Fruit fly (Drosophila melanogaster) whole organism, embryonic: ENCODE results near the gene inaE.

Experiments
- Aef1 ChIP-seq: fragments of 200-800 bp; sonication (Bioruptor generic); IDR thresholded peaks from 3 replicates; pipeline ENCODE4 v1.3.6; 2022; ENCODE audit warnings: missing biosample characterization, missing genetic modification characterization
- Atf-2 ChIP-seq: fragments of 200-800 bp; sonication (Bioruptor generic); optimal IDR thresholded peaks from 2 replicates; lab custom pipeline; 2016; ENCODE audit warnings: missing biosample characterization, missing genetic modification characterization
- Atf6 ChIP-seq: fragments of 200-800 bp; sonication (Bioruptor generic); IDR thresholded peaks from 2 replicates; pipeline ENCODE4 v1.3.6; 2022; ENCODE audit warnings: missing biosample characterization, missing genetic modification characterization
- B-H2 ChIP-seq: fragments of 200-800 bp; sonication (Bioruptor generic); optimal IDR thresholded peaks from 2 replicates; lab custom pipeline; 2018; ENCODE audit warnings: missing biosample characterization, mild to moderate bottlenecking, missing genetic modification characterization
- CG10462 ChIP-seq: fragments of 200-800 bp; sonication (Bioruptor generic); optimal IDR thresholded peaks from 2 replicates; lab custom pipeline; 2016; ENCODE audit warnings: missing biosample characterization, missing genetic modification characterization
- CG12391 ChIP-seq: fragments of 200-800 bp; sonication (Bioruptor generic); optimal IDR thresholded peaks from 3 replicates; lab custom pipeline; 2018; ENCODE audit warnings: missing biosample characterization, mild to moderate bottlenecking, missing genetic modification characterization, moderate library complexity
- CG14441 ChIP-seq: fragments of 200-800 bp; sonication (Bioruptor generic); IDR thresholded peaks from 2 replicates; pipeline ENCODE4 v1.3.6; 2022; ENCODE audit warnings: missing biosample characterization, missing genetic modification characterization
- CG15514 ChIP-seq: fragments of 200-800 bp; sonication (Bioruptor generic); optimal IDR thresholded peaks from 3 replicates; lab custom pipeline; 2017; ENCODE audit warnings: missing biosample characterization, missing genetic modification characterization, mild to moderate bottlenecking, moderate library complexity, missing genetic modification reagents
- CG17568 ChIP-seq: fragments of 200-800 bp; sonication (Bioruptor generic); optimal IDR thresholded peaks from 2 replicates; lab custom pipeline; 2018; ENCODE audit warnings: missing biosample characterization, mild to moderate bottlenecking, missing genetic modification characterization, moderate library complexity
- CG17829 ChIP-seq: fragments of 200-800 bp; optimal IDR thresholded peaks from 2 replicates; lab custom pipeline; 2019; ENCODE audit warnings: missing biosample characterization, mild to moderate bottlenecking, missing genetic modification characterization, moderate library complexity
- CG17912 ChIP-seq: fragments of 200-800 bp; sonication (Bioruptor generic); optimal IDR thresholded peaks from 2 replicates; lab custom pipeline; 2018; ENCODE audit warnings: missing biosample characterization, mild to moderate bottlenecking, missing genetic modification characterization
- CG33557 ChIP-seq: fragments of 200-800 bp; sonication (Bioruptor generic); optimal IDR thresholded peaks from 2 replicates; lab custom pipeline; 2019; ENCODE audit warnings: missing biosample characterization, mild to moderate bottlenecking, missing genetic modification characterization, moderate library complexity
- CG3407 ChIP-seq: fragments of 200-800 bp; sonication (Bioruptor generic); optimal IDR thresholded peaks from 2 replicates; lab custom pipeline; 2018; ENCODE audit warnings: missing biosample characterization, mild to moderate bottlenecking, missing genetic modification characterization
- CG34224 ChIP-seq: fragments of 200-800 bp; sonication (Bioruptor generic); IDR thresholded peaks from 3 replicates; pipeline ENCODE4 v1.3.6; 2022; ENCODE audit warnings: missing biosample characterization, missing genetic modification characterization; ENCODE audit not compliant: partially characterized antibody
- CG43689 ChIP-seq: fragments of 200-800 bp; sonication (Bioruptor generic); IDR thresholded peaks from 2 replicates; pipeline ENCODE4 v1.3.6; 2022; ENCODE audit warnings: missing biosample characterization, missing genetic modification characterization
- CG4424 ChIP-seq: fragments of 200-800 bp; sonication (Bioruptor generic); optimal IDR thresholded peaks from 3 replicates; lab custom pipeline; 2016; ENCODE audit warnings: missing biosample characterization, missing genetic modification characterization
- CG4730 ChIP-seq: fragments of 200-800 bp; sonication (Bioruptor generic); IDR thresholded peaks from 2 replicates; pipeline ENCODE4 v1.3.6; 2022; ENCODE audit warnings: missing biosample characterization, missing genetic modification characterization
- CG4854 ChIP-seq: fragments of 200-800 bp; sonication (Bioruptor generic); optimal IDR thresholded peaks from 2 replicates; lab custom pipeline; 2016; ENCODE audit warnings: missing biosample characterization, missing genetic modification characterization, inconsistent platforms
- CG5245 ChIP-seq: fragments of 200-800 bp; sonication (Bioruptor generic); optimal IDR thresholded peaks from 3 replicates; lab custom pipeline; 2016; ENCODE audit warnings: missing biosample characterization, missing genetic modification characterization
- CG7786 ChIP-seq: fragments of 200-800 bp; sonication (Bioruptor generic); optimal IDR thresholded peaks from 2 replicates; lab custom pipeline; 2016; ENCODE audit warnings: missing biosample characterization, missing genetic modification characterization
- CG7839 ChIP-seq: fragments of 200-800 bp; sonication (Bioruptor generic); optimal IDR thresholded peaks from 3 replicates; lab custom pipeline; 2018; ENCODE audit warnings: missing biosample characterization, mild to moderate bottlenecking, missing genetic modification characterization, moderate library complexity
- CG8290 ChIP-seq, 3 experiments: fragments of 200-800 bp; sonication (Bioruptor generic); optimal IDR thresholded peaks; 2 replicates each; lab custom pipeline; 2016 to 2019; ENCODE audit warnings: missing biosample characterization in 3 of 3, missing genetic modification characterization in 3 of 3, mild to moderate bottlenecking in 2 of 3, moderate library complexity in 1 of 3
- CG8924 ChIP-seq: fragments of 200-800 bp; optimal IDR thresholded peaks from 3 replicates; lab custom pipeline; 2019; ENCODE audit warnings: missing biosample characterization, mild to moderate bottlenecking, missing genetic modification characterization, moderate library complexity
- CG9876 ChIP-seq: fragments of 200-800 bp; sonication (Bioruptor generic); optimal IDR thresholded peaks from 2 replicates; lab custom pipeline; 2016; ENCODE audit warnings: missing biosample characterization, missing genetic modification characterization
- Dfd ChIP-seq, 2 experiments: fragments of >200 bp; optimal IDR thresholded peaks; 2 replicates each; lab custom pipeline; 2017; ENCODE audit warnings: missing biosample characterization in 2 of 2, missing genetic modification characterization in 2 of 2
- Drgx ChIP-seq: fragments of 200-800 bp; sonication (Bioruptor generic); IDR thresholded peaks from 2 replicates; pipeline ENCODE4 v1.3.6; 2022; ENCODE audit warnings: missing biosample characterization, missing genetic modification characterization
- E2f1 ChIP-seq: fragments of 200-800 bp; sonication (Bioruptor generic); IDR thresholded peaks from 2 replicates; pipeline ENCODE4 v1.3.6; 2022; ENCODE audit warnings: missing biosample characterization, missing genetic modification characterization
- Hey ChIP-seq: fragments of 200-800 bp; sonication (Bioruptor generic); optimal IDR thresholded peaks from 3 replicates; lab custom pipeline; 2018; ENCODE audit warnings: missing biosample characterization, mild to moderate bottlenecking, missing genetic modification characterization
- Lhr ChIP-seq: fragments of 200-800 bp; sonication (Bioruptor generic); optimal IDR thresholded peaks from 3 replicates; lab custom pipeline; 2017; ENCODE audit warnings: mild to moderate bottlenecking, missing biosample characterization, missing genetic modification reagents, missing genetic modification characterization
- Lim3 ChIP-seq: fragments of 200-800 bp; sonication (Bioruptor generic); IDR thresholded peaks from 2 replicates; pipeline ENCODE4 v1.3.6; 2022; ENCODE audit warnings: missing biosample characterization, missing genetic modification characterization
- Scr ChIP-seq: fragments of 200-800 bp; sonication (Bioruptor generic); IDR thresholded peaks from 2 replicates; pipeline ENCODE4 v1.3.6; 2022; ENCODE audit warnings: missing biosample characterization, missing genetic modification characterization; ENCODE audit not compliant: partially characterized antibody
- Tbp ChIP-seq: fragments of >200 bp; optimal IDR thresholded peaks from 2 replicates; lab custom pipeline; 2018; ENCODE audit warnings: missing biosample characterization, missing genetic modification characterization
- cas ChIP-seq: fragments of 200-800 bp; sonication (Bioruptor generic); IDR thresholded peaks from 2 replicates; pipeline ENCODE4 v1.3.6; 2022; ENCODE audit warnings: missing biosample characterization, missing genetic modification characterization
- fd64A ChIP-seq: fragments of 200-800 bp; sonication (Bioruptor generic); optimal IDR thresholded peaks from 3 replicates; lab custom pipeline; 2018; ENCODE audit warnings: missing biosample characterization, mild to moderate bottlenecking, missing genetic modification characterization
- fru ChIP-seq: fragments of >200 bp; optimal IDR thresholded peaks from 2 replicates; lab custom pipeline; 2017
- gcm2 ChIP-seq: fragments of 200-800 bp; sonication (Bioruptor generic); optimal IDR thresholded peaks from 2 replicates; lab custom pipeline; 2016; ENCODE audit warnings: missing biosample characterization, missing genetic modification characterization
- gro ChIP-seq: fragments of 200-800 bp; sonication (Bioruptor generic); optimal IDR thresholded peaks from 2 replicates; lab custom pipeline; 2016; ENCODE audit warnings: missing biosample characterization, missing genetic modification characterization
- kah ChIP-seq: fragments of 200-800 bp; sonication (Bioruptor generic); optimal IDR thresholded peaks from 2 replicates; lab custom pipeline; 2018; ENCODE audit warnings: missing biosample characterization, mild to moderate bottlenecking, missing genetic modification characterization
- maf-S ChIP-seq: fragments of 200-800 bp; sonication (Bioruptor generic); optimal IDR thresholded peaks from 2 replicates; lab custom pipeline; 2016; ENCODE audit warnings: missing biosample characterization, missing genetic modification characterization
- mam ChIP-seq: fragments of 200-800 bp; sonication (Bioruptor generic); optimal IDR thresholded peaks from 3 replicates; lab custom pipeline; 2016; ENCODE audit warnings: missing biosample characterization, missing genetic modification characterization
- pb ChIP-seq: fragments of 200-800 bp; sonication (Bioruptor generic); optimal IDR thresholded peaks from 3 replicates; lab custom pipeline; 2016; ENCODE audit warnings: missing biosample characterization, missing genetic modification characterization
- pros ChIP-seq: fragments of 200-800 bp; sonication (Bioruptor generic); optimal IDR thresholded peaks from 3 replicates; lab custom pipeline; 2019; ENCODE audit warnings: missing biosample characterization, mild to moderate bottlenecking, missing genetic modification characterization, moderate library complexity
- pum ChIP-seq: fragments of 200-800 bp; sonication (Bioruptor generic); optimal IDR thresholded peaks from 2 replicates; lab custom pipeline; 2016; ENCODE audit warnings: missing biosample characterization, missing genetic modification characterization
- run ChIP-seq: fragments of 200-800 bp; sonication (Bioruptor generic); optimal IDR thresholded peaks from 3 replicates; lab custom pipeline; 2018; ENCODE audit warnings: missing biosample characterization, mild to moderate bottlenecking, missing genetic modification characterization
- sens ChIP-seq: fragments of 200-800 bp; sonication (Bioruptor generic); peaks from one replicate; lab custom pipeline; 2016; ENCODE audit warnings: missing biosample characterization, missing genetic modification characterization
- sim ChIP-seq: fragments of 200-800 bp; sonication (Bioruptor generic); IDR thresholded peaks from 2 replicates; pipeline ENCODE4 v1.3.6; 2022; ENCODE audit warnings: missing biosample characterization, missing genetic modification characterization
- slp2 ChIP-seq: fragments of 200-800 bp; sonication (Bioruptor generic); optimal IDR thresholded peaks from 2 replicates; lab custom pipeline; 2016; ENCODE audit warnings: missing biosample characterization, missing genetic modification characterization
- sna ChIP-seq: fragments of 200-800 bp; sonication (Bioruptor generic); IDR thresholded peaks from 2 replicates; pipeline ENCODE4 v1.3.6; 2022; ENCODE audit warnings: missing biosample characterization, missing genetic modification characterization; ENCODE audit not compliant: partially characterized antibody
- sr ChIP-seq: fragments of 200-800 bp; sonication (Bioruptor generic); IDR thresholded peaks from 3 replicates; pipeline ENCODE4 v1.3.6; 2022; ENCODE audit warnings: missing biosample characterization, missing genetic modification characterization
- sug ChIP-seq: fragments of 200-800 bp; optimal IDR thresholded peaks from 2 replicates; lab custom pipeline; 2019; ENCODE audit warnings: missing biosample characterization, mild to moderate bottlenecking, missing genetic modification characterization, moderate library complexity
- tap ChIP-seq: fragments of 200-800 bp; optimal IDR thresholded peaks from 3 replicates; lab custom pipeline; 2019; ENCODE audit warnings: missing biosample characterization, mild to moderate bottlenecking, missing genetic modification characterization, moderate library complexity
- trem ChIP-seq: fragments of 200-800 bp; optimal IDR thresholded peaks from 3 replicates; lab custom pipeline; 2019; ENCODE audit warnings: missing biosample characterization, mild to moderate bottlenecking, missing genetic modification characterization, moderate library complexity
- vnd ChIP-seq: fragments of 200-800 bp; sonication (Bioruptor generic); IDR thresholded peaks from 3 replicates; pipeline ENCODE4 v1.3.6; 2022; ENCODE audit warnings: missing biosample characterization, missing genetic modification characterization; ENCODE audit not compliant: partially characterized antibody

Gene inaE

dm6 chrX:13749873-13750241 is 33.7 kb upstream of the inaE start (continued):
- no peak for TF ChIP-seq Lhr (GFP tag; lab: Kevin White, UChicago)
- no peak for TF ChIP-seq CG17568
- TF ChIP-seq maf-S (GFP tag; lab: Kevin White, UChicago) = no peak
- TF ChIP-seq mam (GFP tag; lab: Kevin White, UChicago) = no peak
- TF ChIP-seq CG43689 (GFP tag; lab: Robert Waterston, UW) = no peak
- no peak for TF ChIP-seq pum (GFP tag; lab: Kevin White, UChicago)
- no peak for TF ChIP-seq Lim3 (GFP tag; lab: Robert Waterston, UW)
- no peak for TF ChIP-seq CG10462 (GFP tag; lab: Kevin White, UChicago)
- TF ChIP-seq B-H2 = peak; percentile 68
- no peak for TF ChIP-seq Hey (tag; lab: Kevin White, UChicago)
- TF ChIP-seq trem = no peak
- no peak for TF ChIP-seq CG9876
- TF ChIP-seq CG8290 (GFP tag; optimal IDR thresholded peaks at IDR 0.05; lab: Kevin White, UChicago) = no peak
- peak in 1 of 2 experiments; percentile 54 for TF ChIP-seq CG8290 (tag; optimal IDR thresholded peaks at IDR 0.05; lab: Kevin White, UChicago)
- TF ChIP-seq Aef1 = no peak
- peak; percentile 45 for TF ChIP-seq fd64A
- TF ChIP-seq CG33557 (GFP tag; lab: Kevin White, UChicago) = no peak
- 0 out of 2 replicates have a peak, but pooled peaks have one; percentile 10 for TF ChIP-seq Atf6 (GFP tag; lab: Robert Waterston, UW)
- TF ChIP-seq cas (GFP tag; lab: Robert Waterston, UW) = no peak
- TF ChIP-seq Drgx = no peak
- no peak for TF ChIP-seq pb (GFP tag; lab: Kevin White, UChicago)
- TF ChIP-seq sug (tag; lab: Kevin White, UChicago) = peak; percentile 95
- no peak for TF ChIP-seq CG8924
- no peak for TF ChIP-seq CG5245 (GFP tag; lab: Kevin White, UChicago)
- TF ChIP-seq Scr (GFP tag; lab: Robert Waterston, UW) = no peak

dm6 chrX:13752543-13753046 is 30.9 kb upstream of the inaE start:
- TF ChIP-seq CG17912 (GFP tag; lab: Kevin White, UChicago) (no peak), CG7786 (GFP tag; lab: Kevin White, UChicago) (no peak), gro (GFP tag; lab: Kevin White, UChicago) (no peak), tap (tag; lab: Kevin White, UChicago) (no peak), Tbp (GFP tag; lab: Kevin White, UChicago) (no peak), CG4424 (GFP tag; lab: Kevin White, UChicago) (no peak), sim (GFP tag; lab: Robert Waterston, UW) (no peak), E2f1 (GFP tag; lab: Robert Waterston, UW) (no peak), CG15514 (peak; percentile 32), CG12391 (tag; lab: Kevin White, UChicago) (peak; percentile 10), CG4730 (GFP tag; lab: Robert Waterston, UW) (no peak), gcm2 (GFP tag; lab: Kevin White, UChicago) (no peak), run (tag; lab: Kevin White, UChicago) (no peak), CG3407 (GFP tag; lab: Kevin White, UChicago) (no peak), CG34224 (GFP tag; lab: Robert Waterston, UW) (no peak), sens (peak; percentile 9), CG7839 (tag; lab: Kevin White, UChicago) (peak; percentile 4), sna (GFP tag; lab: Robert Waterston, UW) (no peak), kah (GFP tag; lab: Kevin White, UChicago) (no peak), sr (GFP tag; lab: Robert Waterston, UW) (no peak), CG17829 (tag; lab: Kevin White, UChicago) (no peak), fru (lab: Kevin White, UChicago) (no peak), CG4854 (GFP tag; lab: Kevin White, UChicago) (no peak), Atf-2 (no peak), pros (GFP tag; lab: Kevin White, UChicago) (no peak), Dfd (GFP tag; optimal IDR thresholded peaks at IDR 0.05; lab: Kevin White, UChicago) (no peak), slp2 (no peak), CG14441 (GFP tag; lab: Robert Waterston, UW) (no peak), Lhr (GFP tag; lab: Kevin White, UChicago) (no peak), vnd (GFP tag; lab: Robert Waterston, UW) (no peak)
